Fruit fly (Drosophila melanogaster): ENCODE data around the gene CG14011.

Gene CG14011

DNA sequence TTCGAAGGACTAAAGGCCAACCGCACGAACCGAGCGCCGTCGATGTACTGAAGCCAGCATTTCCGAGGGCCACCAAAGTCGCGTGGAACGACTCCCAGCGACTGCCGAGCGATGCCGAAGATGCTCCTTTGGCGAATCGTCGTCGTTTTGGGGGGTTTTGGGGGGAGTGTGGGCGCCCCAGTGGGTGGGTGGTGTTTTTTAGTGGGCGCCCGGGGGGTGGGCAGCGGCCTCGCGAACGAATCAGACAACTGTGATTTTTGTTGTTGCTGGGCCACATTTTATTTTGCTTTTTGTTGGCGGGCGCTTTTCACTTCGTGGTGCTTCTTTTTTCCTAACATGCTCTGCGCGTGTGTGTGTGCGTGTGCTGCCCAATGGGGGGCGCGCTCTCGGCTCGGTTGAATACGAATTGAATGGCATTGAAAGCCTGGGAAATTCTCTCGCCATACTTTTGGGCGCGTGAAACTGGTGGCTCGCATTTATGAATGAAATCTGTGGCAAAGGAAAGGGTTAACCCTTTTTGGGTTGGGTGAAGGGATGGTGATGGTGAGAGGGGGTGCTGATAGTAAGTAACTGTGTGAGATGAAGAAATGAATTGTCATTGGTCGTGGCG lies 37.1 kb upstream of the CG14011 start, which contains the start of gene DIP-eta (continued):
- TF ChIP-seq pnt (GFP tag; optimal IDR thresholded peaks at IDR 0.05) (no peak), Mad (GFP tag; optimal IDR thresholded peaks at IDR 0.05) (no peak), nerfin-1 (tag; optimal IDR thresholded peaks at IDR 0.05) (no peak), CG15696 (tag; optimal IDR thresholded peaks at IDR 0.05) (no peak), Deaf1 (tag; optimal IDR thresholded peaks at IDR 0.05) (peak; percentile 98), amos (GFP tag; IDR thresholded peaks at IDR 0.05; ENCODE audit: partially characterized antibody) (peak; percentile 9; the same call in 1 of the 2 replicates), HLH4C (GFP tag; IDR thresholded peaks at IDR 0.05; ENCODE audit: partially characterized antibody) (no peak), schlank (tag; optimal IDR thresholded peaks at IDR 0.05) (no peak), CG34376 (GFP tag; optimal IDR thresholded peaks at IDR 0.05) (peak; percentile 30), NK7.1 (GFP tag; optimal IDR thresholded peaks at IDR 0.05) (no peak), Ets97D (GFP tag; optimal IDR thresholded peaks at IDR 0.05) (no peak), CkIIα-i1 (GFP tag; IDR thresholded peaks at IDR 0.05) (no peak), crp (GFP tag; optimal IDR thresholded peaks at IDR 0.05) (no peak), sr (GFP tag; IDR thresholded peaks at IDR 0.05) (no peak), seq (GFP tag; IDR thresholded peaks at IDR 0.05) (no peak), CG10321 (GFP tag; IDR thresholded peaks at IDR 0.05) (no peak), Dad (GFP tag; optimal IDR thresholded peaks at IDR 0.05) (no peak), CG32772 (GFP tag; IDR thresholded peaks at IDR 0.05) (no peak), cato (GFP tag; optimal IDR thresholded peaks at IDR 0.05; ENCODE audit: borderline replicate concordance) (no peak), fu2 (GFP tag; optimal IDR thresholded peaks at IDR 0.05) (no peak), Ravus (GFP tag; IDR thresholded peaks at IDR 0.05) (no peak), CG14050 (GFP tag; IDR thresholded peaks at IDR 0.05) (no peak), Awh (GFP tag; IDR thresholded peaks at IDR 0.05) (no peak), Side (GFP tag; optimal IDR thresholded peaks at IDR 0.05) (no peak), ham (GFP tag; IDR thresholded peaks at IDR 0.05) (no peak), CG8944 (GFP tag; optimal IDR thresholded peaks at IDR 0.05) (no peak), az2 (GFP tag; optimal IDR thresholded peaks at IDR 0.05) (no peak), Ptx1 (GFP tag; IDR thresholded peaks at IDR 0.05) (no peak), CG1792 (GFP tag; optimal IDR thresholded peaks at IDR 0.05) (no peak), ftz-f1 (GFP tag; optimal IDR thresholded peaks at IDR 0.05) (no peak), CG17612 (GFP tag; IDR thresholded peaks at IDR 0.05) (no peak), CG1602 (GFP tag; optimal IDR thresholded peaks at IDR 0.05) (no peak), fd3F (GFP tag; optimal IDR thresholded peaks at IDR 0.05) (no peak), ab (GFP tag; optimal IDR thresholded peaks at IDR 0.05) (no peak), unc-4 (GFP tag; IDR thresholded peaks at IDR 0.05; ENCODE audit: partially characterized antibody) (no peak), bigmax (GFP tag; optimal IDR thresholded peaks at IDR 0.05) (no peak), shn (GFP tag; optimal IDR thresholded peaks at IDR 0.05) (no peak), ash1 (GFP tag; optimal IDR thresholded peaks at IDR 0.05) (no peak), nom (GFP tag; optimal IDR thresholded peaks at IDR 0.05) (peak; percentile 53), Drgx (GFP tag; IDR thresholded peaks at IDR 0.05) (peak; percentile 68), Hey (tag; optimal IDR thresholded peaks at IDR 0.05) (no peak), CG8924 (tag; optimal IDR thresholded peaks at IDR 0.05) (peak; percentile 39), Nf-YA (GFP tag; IDR thresholded peaks at IDR 0.05) (peak; percentile 25; the same call in 1 of the 2 replicates), sqz (GFP tag; optimal IDR thresholded peaks at IDR 0.05) (no peak), CG6683 (GFP tag; optimal IDR thresholded peaks at IDR 0.05) (no peak), Nf-YB (GFP tag; optimal IDR thresholded peaks at IDR 0.05) (peak; percentile 95), CG8765 (GFP tag; IDR thresholded peaks at IDR 0.05) (0 out of 2 replicates have a peak, but pooled peaks have one; percentile 17), pzg (GFP tag; optimal IDR thresholded peaks at IDR 0.05) (no peak), Scr (GFP tag; IDR thresholded peaks at IDR 0.05; ENCODE audit: partially characterized antibody) (no peak), CG12942 (GFP tag; optimal IDR thresholded peaks at IDR 0.05) (no peak), GATAe (GFP tag; conservative IDR thresholded peaks at IDR 0.05) (no peak)
